Worm (Caenorhabditis elegans): ENCODE data around the gene clec-79.

The clec-79 gene

ce11 chrIV:4024159-4025004, 51.2 kb downstream of the clec-79 start (continued):
- TF ChIP-seq lir-1 (GFP tag; conservative IDR thresholded peaks at IDR 0.05) (peak; percentile 66), F22D6.2 (tag; optimal IDR thresholded peaks at IDR 0.05) (peak; percentile 32), pbrm-1 (GFP tag; IDR thresholded peaks at IDR 0.05) (peak; percentile 73), zim-3 (tag; optimal IDR thresholded peaks at IDR 0.05) (no peak), C06A6.2 (GFP tag; conservative IDR thresholded peaks at IDR 0.05) (peak; percentile 69; the same call in 1 of the 2 replicates), ztf-6 (GFP tag; IDR thresholded peaks at IDR 0.05) (peak; percentile 9; the same call in 1 of the 2 replicates), cebp-1 (GFP tag; IDR thresholded peaks at IDR 0.05) (no peak), cebp-1 (tag; optimal IDR thresholded peaks at IDR 0.05) (peak; percentile 79), ztf-26 (tag; optimal IDR thresholded peaks at IDR 0.05) (peak; percentile 65), chd-7 (tag; optimal IDR thresholded peaks at IDR 0.05) (peak; percentile 61), F57C9.4 (tag; optimal IDR thresholded peaks at IDR 0.05) (no peak), rcor-1 (GFP tag; IDR thresholded peaks at IDR 0.05) (0 out of 2 replicates have a peak, but pooled peaks have one; percentile 31), snpc-4 (GFP tag; optimal IDR thresholded peaks at IDR 0.05) (no peak), snpc-4 (tag; optimal IDR thresholded peaks at IDR 0.05) (peak; percentile 5 to 38 (median 20)), pha-4 (tag; optimal IDR thresholded peaks at IDR 0.05) (peak; percentile 46), zfh-2 (GFP tag; conservative IDR thresholded peaks at IDR 0.05) (peak; percentile 95), lin-26 (GFP tag; IDR thresholded peaks at IDR 0.05) (peak; percentile 38; the same call in 1 of the 2 replicates), madf-8 (GFP tag; conservative IDR thresholded peaks at IDR 0.05) (no peak), ceh-27 (GFP tag; optimal IDR thresholded peaks at IDR 0.05) (peak; percentile 65), ztf-22 (GFP tag; optimal IDR thresholded peaks at IDR 0.05) (peak; percentile 26), K12H6.12 (tag; optimal IDR thresholded peaks at IDR 0.05) (peak; percentile 51), nhr-80 (tag; optimal IDR thresholded peaks at IDR 0.05) (peak; percentile 77), unc-130 (GFP tag; optimal IDR thresholded peaks at IDR 0.05) (no peak), B0336.3 (GFP tag; IDR thresholded peaks at IDR 0.05) (peak; percentile 48; the same call in 1 of the 2 replicates), Y67H2A.10 (GFP tag; conservative IDR thresholded peaks at IDR 0.05) (no peak), hmg-1.2 (GFP tag; IDR thresholded peaks at IDR 0.05) (peak; percentile 88), gei-17 (GFP tag; optimal IDR thresholded peaks at IDR 0.05) (no peak), tbp1 (GFP tag; optimal IDR thresholded peaks at IDR 0.05) (peak; percentile 40), F52B5.7 (tag; optimal IDR thresholded peaks at IDR 0.05) (peak; percentile 6), atf-7 (tag; optimal IDR thresholded peaks at IDR 0.05) (peak; percentile 29), ekl-4 (GFP tag; IDR thresholded peaks at IDR 0.05) (0 out of 2 replicates have a peak, but pooled peaks have one; percentile 41)

All from whole organism, young adult.